Fruit fly (Drosophila melanogaster) whole organism, embryonic: Measurements from ENCODE around the gene Ire1.

Source experiments
- Atf6 ChIP-seq: fragments of 200-800 bp; sonication (Bioruptor generic); IDR thresholded peaks from 2 replicates; pipeline ENCODE4 v1.3.6; 2022; ENCODE audit warnings: missing biosample characterization, missing genetic modification characterization
- Bteb2 ChIP-seq: fragments of 200-800 bp; sonication (Bioruptor generic); optimal IDR thresholded peaks from 2 replicates; lab custom pipeline; 2016; ENCODE audit warnings: missing biosample characterization, missing genetic modification characterization
- CG13624 ChIP-seq: fragments of 200-800 bp; sonication (Bioruptor generic); optimal IDR thresholded peaks from 2 replicates; lab custom pipeline; 2016; ENCODE audit warnings: missing biosample characterization, missing genetic modification characterization
- CG15011 ChIP-seq: fragments of 200-800 bp; sonication (Bioruptor generic); optimal IDR thresholded peaks from 3 replicates; lab custom pipeline; 2018; ENCODE audit warnings: missing biosample characterization, mild to moderate bottlenecking, missing genetic modification characterization
- CG15696 ChIP-seq: fragments of 200-800 bp; sonication (Bioruptor generic); optimal IDR thresholded peaks from 2 replicates; lab custom pipeline; 2019; ENCODE audit warnings: missing biosample characterization, mild to moderate bottlenecking, missing genetic modification characterization, moderate library complexity
- CG1602 ChIP-seq: fragments of 200-800 bp; sonication (Bioruptor generic); optimal IDR thresholded peaks from 3 replicates; lab custom pipeline; 2016; ENCODE audit warnings: missing biosample characterization, missing genetic modification characterization
- CG2116 ChIP-seq: fragments of 200-800 bp; sonication (Bioruptor generic); optimal IDR thresholded peaks from 3 replicates; lab custom pipeline; 2018; ENCODE audit warnings: missing biosample characterization, mild to moderate bottlenecking, missing genetic modification characterization
- CG3726 ChIP-seq: fragments of 200-800 bp; sonication (Bioruptor generic); IDR thresholded peaks from 3 replicates; pipeline ENCODE4, ENCODE4 v1.3.6; 2022; ENCODE audit warnings: missing biosample characterization, missing genetic modification characterization
- CG3847 ChIP-seq: fragments of 200-800 bp; sonication (Bioruptor generic); IDR thresholded peaks from 2 replicates; pipeline ENCODE4 v1.3.6; 2022; ENCODE audit warnings: missing biosample characterization, missing genetic modification characterization
- CG4282 ChIP-seq: fragments of 200-800 bp; sonication (Bioruptor generic); optimal IDR thresholded peaks from 2 replicates; lab custom pipeline; 2016; ENCODE audit warnings: missing biosample characterization, missing genetic modification characterization
- CG4730 ChIP-seq: fragments of 200-800 bp; sonication (Bioruptor generic); IDR thresholded peaks from 2 replicates; pipeline ENCODE4 v1.3.6; 2022; ENCODE audit warnings: missing biosample characterization, missing genetic modification characterization
- CG5180 ChIP-seq: fragments of 200-800 bp; sonication (Bioruptor generic); optimal IDR thresholded peaks from 3 replicates; lab custom pipeline; 2017; ENCODE audit warnings: missing biosample characterization, missing genetic modification characterization, mild to moderate bottlenecking, moderate library complexity, missing genetic modification reagents
- CG6654 ChIP-seq: fragments of 200-800 bp; sonication (Bioruptor generic); optimal IDR thresholded peaks from 2 replicates; lab custom pipeline; 2017; ENCODE audit warnings: missing biosample characterization, mild to moderate bottlenecking, missing genetic modification characterization
- CG6683 ChIP-seq: fragments of 200-800 bp; sonication (Bioruptor generic); optimal IDR thresholded peaks from 2 replicates; lab custom pipeline; 2017; ENCODE audit warnings: missing biosample characterization, mild to moderate bottlenecking, missing genetic modification characterization, missing genetic modification reagents
- CG7987 ChIP-seq: fragments of 200-800 bp; sonication (Bioruptor generic); optimal IDR thresholded peaks from 2 replicates; lab custom pipeline; 2018; ENCODE audit warnings: missing biosample characterization, mild to moderate bottlenecking, missing genetic modification characterization, moderate library complexity
- CG9609 ChIP-seq: fragments of 200-800 bp; sonication (Bioruptor generic); optimal IDR thresholded peaks from 3 replicates; lab custom pipeline; 2016; ENCODE audit warnings: missing biosample characterization, missing genetic modification characterization
- Camta ChIP-seq: fragments of 200-800 bp; sonication (Bioruptor generic); optimal IDR thresholded peaks from 2 replicates; lab custom pipeline; 2016; ENCODE audit warnings: missing biosample characterization, missing genetic modification characterization
- Fer3 ChIP-seq: fragments of 200-800 bp; sonication (Bioruptor generic); optimal IDR thresholded peaks from 2 replicates; lab custom pipeline; 2018; ENCODE audit warnings: missing biosample characterization, mild to moderate bottlenecking, missing genetic modification characterization, moderate library complexity
- HLH4C ChIP-seq: fragments of 200-800 bp; sonication (Bioruptor generic); IDR thresholded peaks from 3 replicates; pipeline ENCODE4 v1.3.6; 2022; ENCODE audit warnings: missing biosample characterization, missing genetic modification characterization; ENCODE audit not compliant: partially characterized antibody
- Hr3 ChIP-seq: fragments of 200-800 bp; sonication (Bioruptor generic); optimal IDR thresholded peaks from 3 replicates; lab custom pipeline; 2016; ENCODE audit warnings: missing biosample characterization, missing genetic modification characterization
- Nf-YB ChIP-seq: fragments of 200-800 bp; sonication (Bioruptor generic); optimal IDR thresholded peaks from 3 replicates; lab custom pipeline; 2019; ENCODE audit warnings: missing biosample characterization, mild to moderate bottlenecking, missing genetic modification characterization, moderate library complexity
- Opbp ChIP-seq: fragments of 200-800 bp; sonication (Bioruptor generic); IDR thresholded peaks from 3 replicates; pipeline ENCODE4 v1.3.6; 2022; ENCODE audit warnings: missing biosample characterization, missing genetic modification characterization; ENCODE audit not compliant: partially characterized antibody
- PHDP ChIP-seq: fragments of 200-800 bp; sonication (Bioruptor generic); optimal IDR thresholded peaks from 3 replicates; lab custom pipeline; 2018; ENCODE audit warnings: missing biosample characterization, mild to moderate bottlenecking, missing genetic modification characterization, moderate library complexity
- Ptx1 ChIP-seq: fragments of 200-800 bp; sonication (Bioruptor generic); IDR thresholded peaks from 2 replicates; pipeline ENCODE4 v1.3.6; 2022; ENCODE audit warnings: missing biosample characterization, missing genetic modification characterization
- Rfx ChIP-seq: fragments of 200-800 bp; sonication (Bioruptor generic); IDR thresholded peaks from 2 replicates; pipeline ENCODE4 v1.3.6; 2022; ENCODE audit warnings: missing biosample characterization, missing genetic modification characterization
- Side ChIP-seq: fragments of 200-800 bp; sonication (Bioruptor generic); optimal IDR thresholded peaks from 2 replicates; lab custom pipeline; 2016; ENCODE audit warnings: missing biosample characterization, missing genetic modification characterization
- Sin3A ChIP-seq: fragments of >200 bp; optimal IDR thresholded peaks from 2 replicates; lab custom pipeline; 2018
- Xbp1 ChIP-seq: fragments of 200-800 bp; sonication (Bioruptor generic); optimal IDR thresholded peaks from 3 replicates; lab custom pipeline; 2016; ENCODE audit warnings: missing biosample characterization, mild to moderate bottlenecking, missing genetic modification characterization
- Xrp1 ChIP-seq: fragments of 200-800 bp; sonication (Bioruptor generic); IDR thresholded peaks from 2 replicates; pipeline ENCODE4 v1.3.6; 2022; ENCODE audit warnings: missing biosample characterization, missing genetic modification characterization
- bowl ChIP-seq: fragments of 200-800 bp; sonication (Bioruptor generic); IDR thresholded peaks from 2 replicates; pipeline ENCODE4 v1.3.6; 2022; ENCODE audit warnings: missing biosample characterization, missing genetic modification characterization
- btn ChIP-seq: fragments of 200-800 bp; sonication (Bioruptor generic); optimal IDR thresholded peaks from 2 replicates; lab custom pipeline; 2016; ENCODE audit warnings: missing biosample characterization, missing genetic modification characterization
- chn ChIP-seq: fragments of 200-800 bp; sonication (Bioruptor generic); optimal IDR thresholded peaks from 2 replicates; lab custom pipeline; 2016; ENCODE audit warnings: missing biosample characterization, missing genetic modification characterization
- ems ChIP-seq: fragments of 200-800 bp; sonication (Bioruptor generic); optimal IDR thresholded peaks from 3 replicates; lab custom pipeline; 2016; ENCODE audit warnings: missing biosample characterization, missing genetic modification characterization
- en ChIP-seq: fragments of 200-800 bp; sonication (Bioruptor generic); optimal IDR thresholded peaks from 2 replicates; lab custom pipeline; 2016; ENCODE audit warnings: missing biosample characterization, missing genetic modification characterization
- fd64A ChIP-seq: fragments of 200-800 bp; sonication (Bioruptor generic); optimal IDR thresholded peaks from 3 replicates; lab custom pipeline; 2018; ENCODE audit warnings: missing biosample characterization, mild to moderate bottlenecking, missing genetic modification characterization
- fd96Cb ChIP-seq: fragments of 200-800 bp; sonication (Bioruptor generic); optimal IDR thresholded peaks from 2 replicates; lab custom pipeline; 2018; ENCODE audit warnings: missing biosample characterization, mild to moderate bottlenecking, missing genetic modification characterization, moderate library complexity
- ftz-f1 ChIP-seq: fragments of 200-800 bp; sonication (Bioruptor generic); optimal IDR thresholded peaks from 2 replicates; lab custom pipeline; 2016; ENCODE audit warnings: missing biosample characterization, missing genetic modification characterization
- gfzf ChIP-seq: fragments of 200-800 bp; sonication (Bioruptor generic); optimal IDR thresholded peaks from 2 replicates; lab custom pipeline; 2016; ENCODE audit warnings: missing biosample characterization, mild to moderate bottlenecking, missing genetic modification characterization, moderate library complexity
- grn ChIP-seq: fragments of 200-800 bp; sonication (Bioruptor generic); optimal IDR thresholded peaks from 3 replicates; lab custom pipeline; 2017; ENCODE audit warnings: missing biosample characterization, missing genetic modification characterization
- hkb ChIP-seq, 2 experiments: fragments of 200-800 bp in 1 of 2; fragments of >200 bp in 1 of 2; sonication (Bioruptor generic) in 1 of 2; IDR thresholded peaks in 1 of 2; optimal IDR thresholded peaks in 1 of 2; 2 replicates each; pipeline versions ENCODE4 v1.3.6 to Lab custom; 2017 to 2022; ENCODE audit warnings: missing biosample characterization in 1 of 2, missing genetic modification characterization in 1 of 2
- jigr1 ChIP-seq: fragments of 200-800 bp; sonication (Bioruptor generic); IDR thresholded peaks from 3 replicates; pipeline ENCODE4 v1.3.6; 2022; ENCODE audit warnings: missing biosample characterization, missing genetic modification characterization
- klu ChIP-seq: fragments of 200-800 bp; sonication (Bioruptor generic); IDR thresholded peaks from 2 replicates; pipeline ENCODE4 v1.3.6; 2022; ENCODE audit warnings: missing biosample characterization, missing genetic modification characterization
- ranshi ChIP-seq: fragments of 200-800 bp; sonication (Bioruptor generic); IDR thresholded peaks from 2 replicates; pipeline ENCODE4 v1.3.6; 2022; ENCODE audit warnings: missing biosample characterization, missing genetic modification characterization
- ro ChIP-seq: fragments of 200-800 bp; sonication (Bioruptor generic); IDR thresholded peaks from 2 replicates; pipeline ENCODE4 v1.3.6; 2022; ENCODE audit warnings: missing biosample characterization, missing genetic modification characterization
- salm ChIP-seq: fragments of 200-800 bp; sonication (Bioruptor generic); optimal IDR thresholded peaks from 2 replicates; lab custom pipeline; 2018; ENCODE audit warnings: missing biosample characterization, mild to moderate bottlenecking, missing genetic modification characterization
- sim ChIP-seq: fragments of 200-800 bp; sonication (Bioruptor generic); IDR thresholded peaks from 2 replicates; pipeline ENCODE4 v1.3.6; 2022; ENCODE audit warnings: missing biosample characterization, missing genetic modification characterization
- sob ChIP-seq: fragments of 200-800 bp; sonication (Bioruptor generic); IDR thresholded peaks from 2 replicates; pipeline ENCODE4 v1.3.6; 2022; ENCODE audit warnings: missing biosample characterization, missing genetic modification characterization
- stwl ChIP-seq: fragments of 200-800 bp; sonication (Bioruptor generic); optimal IDR thresholded peaks from 3 replicates; lab custom pipeline; 2018; ENCODE audit warnings: missing biosample characterization, mild to moderate bottlenecking, missing genetic modification characterization, moderate library complexity
- zfh2 ChIP-seq: fragments of 200-800 bp; sonication (Bioruptor generic); optimal IDR thresholded peaks from 2 replicates; lab custom pipeline; 2016; ENCODE audit warnings: missing biosample characterization, missing genetic modification characterization

Gene Ire1

DNA sequence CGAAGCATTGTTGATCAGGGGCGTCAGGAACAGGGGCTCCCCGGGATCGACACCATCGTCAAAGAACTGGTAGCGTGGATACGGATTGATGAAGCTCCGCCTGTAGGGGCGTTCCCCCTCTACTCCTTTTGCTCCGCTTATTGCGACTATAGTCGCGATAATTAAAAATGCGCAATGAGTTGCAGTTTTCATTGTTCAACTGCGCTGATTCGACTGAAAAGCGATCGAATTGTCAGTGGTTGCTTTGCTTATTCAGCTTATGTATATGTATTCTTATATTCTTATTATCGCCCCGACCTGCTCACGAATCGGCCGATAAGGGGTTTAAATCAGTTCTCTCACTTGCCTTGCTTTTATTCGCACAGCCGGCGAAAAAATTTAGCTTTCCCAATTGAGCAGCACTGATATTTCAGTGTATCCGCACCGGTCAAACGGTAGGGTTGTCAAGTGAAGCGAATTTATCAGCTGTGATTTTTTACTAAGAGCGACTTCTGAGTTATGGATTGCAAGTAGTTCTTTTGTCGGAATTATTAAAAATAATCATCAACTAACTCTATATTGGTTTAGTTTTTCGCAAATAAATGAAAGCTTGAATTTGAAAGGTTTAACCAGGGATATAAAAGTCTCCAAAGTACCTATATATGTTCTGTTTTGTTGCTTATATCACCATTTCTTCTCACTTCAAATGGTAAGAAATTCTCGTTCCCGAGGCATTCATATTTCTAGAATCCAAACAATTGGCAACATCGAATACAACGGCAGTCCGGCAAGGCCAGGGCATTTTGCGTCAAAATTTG lies 3.1 kb upstream of the Ire1 start, which contains the start of the genes CG4572 and CG4686 (continued):
- TF ChIP-seq Sin3A (peak; percentile 68), Xbp1 (GFP tag; lab: Kevin White, UChicago) (peak; percentile 79), CG6683 (GFP tag; lab: Kevin White, UChicago) (peak; percentile 38), grn (GFP tag; lab: Kevin White, UChicago) (peak; percentile 13), ems (GFP tag; lab: Kevin White, UChicago) (peak; percentile 89), hkb (optimal IDR thresholded peaks at IDR 0.05; lab: Kevin White, UChicago) (peak; percentile 65), hkb (GFP tag; IDR thresholded peaks at IDR 0.05; lab: Robert Waterston, UW) (peak; percentile 63), CG7987 (GFP tag; lab: Kevin White, UChicago) (peak; percentile 7), Rfx (GFP tag; lab: Robert Waterston, UW) (peak; percentile 87), Ptx1 (GFP tag; lab: Robert Waterston, UW) (peak; percentile 91), Bteb2 (GFP tag; lab: Kevin White, UChicago) (peak; percentile 67), zfh2 (GFP tag; lab: Kevin White, UChicago) (peak; percentile 82), fd96Cb (tag; lab: Kevin White, UChicago) (peak; percentile 69), fd64A (GFP tag; lab: Kevin White, UChicago) (no peak), CG1602 (GFP tag; lab: Kevin White, UChicago) (peak; percentile 74), Side (GFP tag; lab: Kevin White, UChicago) (peak; percentile 75), sim (peak; percentile 17; the same call in 1 of the 2 replicates), ro (GFP tag; lab: Robert Waterston, UW) (0 out of 2 replicates have a peak, but pooled peaks have one; percentile 12), CG15696 (peak; percentile 87), ranshi (GFP tag; lab: Robert Waterston, UW) (peak; percentile 60; the same call in 1 of the 2 replicates), CG4282 (GFP tag; lab: Kevin White, UChicago) (peak; percentile 57), klu (GFP tag; lab: Robert Waterston, UW) (peak; percentile 75; the same call in 1 of the 2 replicates), bowl (GFP tag; lab: Robert Waterston, UW) (no peak), CG4730 (GFP tag; lab: Robert Waterston, UW) (peak; percentile 54), sob (GFP tag; lab: Robert Waterston, UW) (peak; percentile 83), gfzf (GFP tag; lab: Kevin White, UChicago) (peak; percentile 32), ftz-f1 (GFP tag; lab: Kevin White, UChicago) (no peak), Hr3 (GFP tag; lab: Kevin White, UChicago) (peak; percentile 72), en (GFP tag; lab: Kevin White, UChicago) (peak; percentile 44), CG2116 (GFP tag; lab: Kevin White, UChicago) (peak; percentile 68), Xrp1 (GFP tag; lab: Robert Waterston, UW) (peak; percentile 71), PHDP (peak; percentile 78), CG3726 (GFP tag; lab: Robert Waterston, UW) (no peak; the same call in 2 of the 3 replicates), jigr1 (GFP tag; lab: Robert Waterston, UW) (peak; percentile 58; the same call in 1 of the 3 replicates), Fer3 (tag; lab: Kevin White, UChicago) (peak; percentile 75), CG15011 (GFP tag; lab: Kevin White, UChicago) (peak; percentile 40), Nf-YB (GFP tag; lab: Kevin White, UChicago) (peak; percentile 28), CG5180 (GFP tag; lab: Kevin White, UChicago) (no peak), CG13624 (GFP tag; lab: Kevin White, UChicago) (peak; percentile 96), CG9609 (GFP tag; lab: Kevin White, UChicago) (peak; percentile 71), salm (tag; lab: Kevin White, UChicago) (peak; percentile 48), CG6654 (peak; percentile 18), Atf6 (peak; percentile 55; the same call in 1 of the 2 replicates), stwl (tag; lab: Kevin White, UChicago) (peak; percentile 66), Camta (GFP tag; lab: Kevin White, UChicago) (peak; percentile 38), Opbp (no peak), CG3847 (GFP tag; lab: Robert Waterston, UW) (peak; percentile 74), HLH4C (GFP tag; lab: Robert Waterston, UW) (no peak), btn (peak; percentile 19), chn (GFP tag; lab: Kevin White, UChicago) (peak; percentile 59)
